Worm (Caenorhabditis elegans) whole organism, late embryonic: ENCODE data around the gene meg-1.

ENCODE experiments used
- C08G9.2 ChIP-seq: sonication (generic microtip); optimal IDR thresholded peaks from 2 replicates; lab custom pipeline; 2016; ENCODE audit warnings: mild to moderate bottlenecking, missing genetic modification characterization, moderate library complexity, missing compliant biosample characterization
- F13H6.1 ChIP-seq: sonication (generic microtip); optimal IDR thresholded peaks from 2 replicates; lab custom pipeline; 2016; ENCODE audit warnings: missing genetic modification characterization, missing compliant biosample characterization
- K02D7.2 ChIP-seq: sonication (generic microtip); optimal IDR thresholded peaks from 2 replicates; lab custom pipeline; 2017; ENCODE audit warnings: mild to moderate bottlenecking, missing genetic modification characterization, missing compliant biosample characterization
- T23F11.4 ChIP-seq: fragments of 200-800 bp; sonication (Bioruptor generic); optimal IDR thresholded peaks from 2 replicates; lab custom pipeline; 2018; ENCODE audit warnings: mild to moderate bottlenecking, missing genetic modification characterization, missing compliant biosample characterization
- Y22D7AL.16 ChIP-seq: sonication (generic microtip); optimal IDR thresholded peaks from 2 replicates; lab custom pipeline; 2016; ENCODE audit warnings: missing genetic modification characterization, missing compliant biosample characterization
- ama-1 ChIP-seq: fragments of 150-350 bp; optimal IDR thresholded peaks from 2 replicates; lab custom pipeline; 2014
- ceh-18 ChIP-seq: sonication (generic microtip); optimal IDR thresholded peaks from 2 replicates; lab custom pipeline; 2016; ENCODE audit warnings: missing genetic modification characterization, missing compliant biosample characterization
- ceh-19 ChIP-seq: fragments of 200-800 bp; sonication (Bioruptor generic); optimal IDR thresholded peaks from 2 replicates; lab custom pipeline; 2018; ENCODE audit warnings: mild to moderate bottlenecking, missing genetic modification characterization, missing compliant biosample characterization
- ceh-22 ChIP-seq: sonication (generic microtip); optimal IDR thresholded peaks from 2 replicates; lab custom pipeline; 2017; ENCODE audit warnings: missing biosample characterization, missing genetic modification characterization
- ceh-24 ChIP-seq: sonication (generic microtip); optimal IDR thresholded peaks from 2 replicates; lab custom pipeline; 2016; ENCODE audit warnings: mild to moderate bottlenecking, missing genetic modification characterization, missing compliant biosample characterization
- ceh-30 ChIP-seq: fragments of 150-350 bp; optimal IDR thresholded peaks from 2 replicates; lab custom pipeline; 2014; ENCODE audit warnings: missing biosample characterization, missing genetic modification characterization
- ceh-31 ChIP-seq: sonication (generic microtip); optimal IDR thresholded peaks from 2 replicates; lab custom pipeline; 2016; ENCODE audit warnings: missing genetic modification characterization, missing compliant biosample characterization
- ceh-34 ChIP-seq: sonication (generic microtip); optimal IDR thresholded peaks from 2 replicates; lab custom pipeline; 2016; ENCODE audit warnings: mild to moderate bottlenecking, missing genetic modification characterization, missing compliant biosample characterization
- ceh-45 ChIP-seq: fragments of 200-800 bp; sonication (Bioruptor generic); IDR thresholded peaks from 2 replicates; pipeline ENCODE4 v1.3.6; 2022; ENCODE audit warnings: missing genetic modification reagents, missing genetic modification characterization, missing compliant biosample characterization
- ceh-48 ChIP-seq: sonication (generic microtip); optimal IDR thresholded peaks from 2 replicates; lab custom pipeline; 2016; ENCODE audit warnings: missing genetic modification characterization, inconsistent platforms, missing compliant biosample characterization
- ceh-9 ChIP-seq: sonication (generic microtip); optimal IDR thresholded peaks from 2 replicates; lab custom pipeline; 2016; ENCODE audit warnings: mild to moderate bottlenecking, missing genetic modification characterization, inconsistent platforms, missing compliant biosample characterization
- elt-2 ChIP-seq: sonication (generic microtip); optimal IDR thresholded peaks from 2 replicates; lab custom pipeline; 2016; ENCODE audit warnings: missing genetic modification reagents, missing genetic modification characterization, missing compliant biosample characterization
- ets-4 ChIP-seq: sonication (generic microtip); optimal IDR thresholded peaks from 2 replicates; lab custom pipeline; 2016; ENCODE audit warnings: missing genetic modification characterization, missing compliant biosample characterization
- eyg-1 ChIP-seq: sonication (generic microtip); optimal IDR thresholded peaks from 2 replicates; lab custom pipeline; 2016; ENCODE audit warnings: missing genotype, missing genetic modification characterization, missing compliant biosample characterization
- fkh-6 ChIP-seq: sonication (generic microtip); optimal IDR thresholded peaks from 2 replicates; lab custom pipeline; 2016; ENCODE audit warnings: missing genetic modification characterization, missing compliant biosample characterization
- gmeb-2 ChIP-seq: sonication (generic microtip); optimal IDR thresholded peaks from 2 replicates; lab custom pipeline; 2016; ENCODE audit warnings: missing genetic modification characterization, inconsistent platforms, missing compliant biosample characterization
- hlh-13 ChIP-seq: fragments of 200-800 bp; sonication (Bioruptor generic); optimal IDR thresholded peaks from 2 replicates; lab custom pipeline; 2018; ENCODE audit warnings: mild to moderate bottlenecking, missing genetic modification characterization, missing compliant biosample characterization
- hlh-15 ChIP-seq: sonication (generic microtip); optimal IDR thresholded peaks from 2 replicates; lab custom pipeline; 2016; ENCODE audit warnings: missing genetic modification characterization, missing compliant biosample characterization
- hlh-30 ChIP-seq: sonication (generic microtip); optimal IDR thresholded peaks from 2 replicates; lab custom pipeline; 2017; ENCODE audit warnings: antibody characterized with exemption, missing genetic modification characterization, missing compliant biosample characterization; ENCODE audit not compliant: insufficient read depth
- hlh-6 ChIP-seq: sonication (generic microtip); optimal IDR thresholded peaks from 2 replicates; lab custom pipeline; 2016; ENCODE audit warnings: missing genotype, missing genetic modification characterization, missing compliant biosample characterization
- hlh-8 ChIP-seq: sonication (generic microtip); optimal IDR thresholded peaks from 2 replicates; lab custom pipeline; 2016; ENCODE audit warnings: missing genotype, missing genetic modification characterization, missing compliant biosample characterization
- lim-6 ChIP-seq: sonication (generic microtip); optimal IDR thresholded peaks from 2 replicates; lab custom pipeline; 2016; ENCODE audit warnings: missing genetic modification characterization, missing compliant biosample characterization
- lin-11 ChIP-seq: fragments of 200-800 bp; sonication (Bioruptor generic); optimal IDR thresholded peaks from 2 replicates; lab custom pipeline; 2018; ENCODE audit warnings: mild to moderate bottlenecking, missing genetic modification characterization, missing compliant biosample characterization
- madf-2 ChIP-seq: sonication (generic microtip); optimal IDR thresholded peaks from 2 replicates; lab custom pipeline; 2017; ENCODE audit warnings: missing genetic modification characterization, missing compliant biosample characterization
- mec-3 ChIP-seq: sonication (generic microtip); optimal IDR thresholded peaks from 2 replicates; lab custom pipeline; 2016; ENCODE audit warnings: borderline replicate concordance, missing genetic modification characterization, missing compliant biosample characterization
- nfya-1 ChIP-seq: sonication (generic microtip); optimal IDR thresholded peaks from 2 replicates; lab custom pipeline; 2017; ENCODE audit warnings: missing genetic modification characterization, mild to moderate bottlenecking, missing compliant biosample characterization, antibody characterized with exemption, moderate library complexity
- npax-4 ChIP-seq: sonication (generic microtip); optimal IDR thresholded peaks from 2 replicates; lab custom pipeline; 2016; ENCODE audit warnings: missing genetic modification characterization, missing compliant biosample characterization
- pag-3 ChIP-seq: sonication (generic microtip); optimal IDR thresholded peaks from 2 replicates; lab custom pipeline; 2016; ENCODE audit warnings: missing compliant biosample characterization, missing genetic modification characterization, borderline replicate concordance
- pat-9 ChIP-seq: fragments of 200-800 bp; sonication (Bioruptor generic); optimal IDR thresholded peaks from 2 replicates; lab custom pipeline; 2018; ENCODE audit warnings: mild to moderate bottlenecking, missing genetic modification characterization, moderate library complexity, missing compliant biosample characterization
- pax-1 ChIP-seq: fragments of 150-350 bp; optimal IDR thresholded peaks from 2 replicates; lab custom pipeline; 2014; ENCODE audit warnings: missing biosample characterization, missing genetic modification characterization
- pros-1 ChIP-seq: fragments of 150-350 bp; optimal IDR thresholded peaks from 2 replicates; lab custom pipeline; 2014; ENCODE audit warnings: missing biosample characterization, missing genetic modification reagents, missing genetic modification characterization
- ref-2 ChIP-seq: sonication (generic microtip); optimal IDR thresholded peaks from 2 replicates; lab custom pipeline; 2016; ENCODE audit warnings: missing genetic modification characterization, missing compliant biosample characterization
- rnt-1 ChIP-seq: sonication (generic microtip); optimal IDR thresholded peaks from 2 replicates; lab custom pipeline; 2016; ENCODE audit warnings: missing genetic modification characterization, missing compliant biosample characterization
- sdc-2 ChIP-seq: sonication (generic microtip); optimal IDR thresholded peaks from 2 replicates; lab custom pipeline; 2016; ENCODE audit warnings: missing genotype, missing genetic modification characterization, missing compliant biosample characterization
- sox-2 ChIP-seq: fragments of 200-800 bp; sonication (Bioruptor generic); IDR thresholded peaks from 2 replicates; pipeline ENCODE4 v1.3.6; 2022; ENCODE audit warnings: missing genetic modification reagents, missing genetic modification characterization, missing compliant biosample characterization
- sox-4 ChIP-seq: sonication (generic microtip); optimal IDR thresholded peaks from 2 replicates; lab custom pipeline; 2017; ENCODE audit warnings: mild to moderate bottlenecking, missing genetic modification characterization, inconsistent platforms, missing compliant biosample characterization
- syd-9 ChIP-seq: sonication (generic microtip); optimal IDR thresholded peaks from 2 replicates; lab custom pipeline; 2016; ENCODE audit warnings: mild to moderate bottlenecking, missing genetic modification characterization, moderate library complexity, missing compliant biosample characterization
- tbx-2 ChIP-seq: sonication (generic microtip); optimal IDR thresholded peaks from 2 replicates; lab custom pipeline; 2016; ENCODE audit warnings: missing genetic modification characterization, missing compliant biosample characterization
- tbx-7 ChIP-seq: sonication (generic microtip); optimal IDR thresholded peaks from 2 replicates; lab custom pipeline; 2016; ENCODE audit warnings: missing genotype, missing genetic modification characterization, missing compliant biosample characterization
- unc-42 ChIP-seq: sonication (generic microtip); optimal IDR thresholded peaks from 2 replicates; lab custom pipeline; 2016; ENCODE audit warnings: missing genotype, missing genetic modification characterization, missing compliant biosample characterization
- unc-55 ChIP-seq: sonication (generic microtip); optimal IDR thresholded peaks from 2 replicates; lab custom pipeline; 2017; ENCODE audit warnings: missing biosample characterization, missing genetic modification reagents, missing genetic modification characterization
- zip-5 ChIP-seq: sonication (generic microtip); optimal IDR thresholded peaks from 2 replicates; lab custom pipeline; 2016; ENCODE audit warnings: missing genetic modification characterization, missing compliant biosample characterization
- ztf-16 ChIP-seq: sonication (generic microtip); optimal IDR thresholded peaks from 2 replicates; lab custom pipeline; 2017; ENCODE audit warnings: missing genetic modification characterization, missing compliant biosample characterization

The meg-1 gene

DNA sequence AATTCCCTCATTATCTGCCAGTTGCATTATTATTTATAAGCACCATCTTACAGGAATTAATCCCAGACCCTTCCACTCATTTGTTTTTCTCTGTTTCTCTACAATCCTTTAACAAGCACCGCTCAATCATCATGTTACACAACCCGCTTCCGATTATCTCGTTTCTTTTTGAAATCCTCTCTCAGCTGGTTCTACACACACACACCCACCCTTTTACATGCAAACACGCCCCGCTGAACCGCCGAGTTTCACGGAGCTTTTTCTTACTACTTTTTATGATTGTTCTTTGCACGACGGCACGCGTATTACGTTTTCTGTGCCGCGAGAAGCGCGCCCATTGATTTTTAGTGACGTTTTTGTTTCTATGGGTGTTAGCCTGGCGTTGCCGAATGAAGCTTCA is 44.3 kb upstream of the meg-1 start:
- TF ChIP-seq ceh-34 (tag; lab: Kevin White, UChicago) (peak; percentile 28), ceh-48 (tag; lab: Kevin White, UChicago) (no peak), hlh-6 (tag; lab: Kevin White, UChicago) (no peak), K02D7.2 (no peak), gmeb-2 (tag; lab: Kevin White, UChicago) (no peak), unc-42 (peak; percentile 57), sdc-2 (no peak), ceh-18 (peak; percentile 76), ceh-31 (tag; lab: Kevin White, UChicago) (peak; percentile 13), unc-55 (GFP tag; lab: Kevin White, UChicago) (peak; percentile 27), fkh-6 (tag; lab: Kevin White, UChicago) (no peak), Y22D7AL.16 (tag; lab: Kevin White, UChicago) (no peak), tbx-2 (tag; lab: Kevin White, UChicago) (peak; percentile 7), madf-2 (tag; lab: Kevin White, UChicago) (no peak), pat-9 (no peak), pax-1 (tag; lab: Kevin White, UChicago) (no peak), hlh-8 (tag; lab: Kevin White, UChicago) (no peak), T23F11.4 (GFP tag; lab: Kevin White, UChicago) (no peak), hlh-13 (GFP tag; lab: Kevin White, UChicago) (no peak)

DNA sequence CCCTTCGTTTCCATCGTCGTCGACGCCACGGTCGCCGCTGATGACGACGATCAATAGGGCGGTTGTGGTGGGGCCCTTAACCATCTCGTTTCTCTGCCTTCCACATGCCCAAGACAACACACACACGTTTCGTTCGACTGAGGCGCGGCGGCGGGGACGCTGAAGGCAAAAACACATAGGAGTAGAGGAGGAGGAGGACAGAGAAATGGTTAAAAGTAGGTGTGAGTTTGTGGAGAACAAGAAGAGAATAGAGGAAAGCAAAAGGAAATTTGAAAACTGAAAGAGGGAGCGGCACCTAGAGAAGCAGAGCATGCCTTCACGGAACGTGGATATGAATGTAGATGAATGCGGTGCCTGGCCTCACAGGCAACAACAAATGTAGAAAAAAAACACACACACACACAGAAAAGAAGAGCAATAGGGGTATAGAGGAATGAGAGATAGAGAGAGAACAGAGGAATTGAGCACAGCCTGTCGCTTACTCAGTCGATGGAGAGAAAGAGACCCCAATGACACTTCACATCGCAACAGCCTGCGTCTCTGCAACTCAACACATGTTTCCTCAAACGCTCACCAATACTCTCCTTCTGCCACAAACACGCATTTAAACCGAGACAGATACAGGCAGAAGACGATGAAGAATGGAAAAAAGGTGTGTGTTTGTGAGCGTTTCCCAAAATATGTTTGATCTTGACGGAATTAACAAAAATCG is 40.0 kb upstream of the meg-1 start:
- TF ChIP-seq fkh-6 (tag; lab: Kevin White, UChicago) (peak; percentile 38), unc-42 (peak; percentile 45), lim-6 (tag; lab: Kevin White, UChicago) (no peak), ceh-31 (tag; lab: Kevin White, UChicago) (peak; percentile 48), nfya-1 (tag; lab: Kevin White, UChicago) (peak; percentile 56), Y22D7AL.16 (tag; lab: Kevin White, UChicago) (no peak), sox-2 (GFP tag; lab: Robert Waterston, UW) (no peak), ceh-19 (GFP tag; lab: Kevin White, UChicago) (no peak), ceh-18 (peak; percentile 73), pat-9 (no peak), lin-11 (tag; lab: Kevin White, UChicago) (no peak), madf-2 (tag; lab: Kevin White, UChicago) (peak; percentile 51), K02D7.2 (no peak), ceh-22 (tag; lab: Kevin White, UChicago) (no peak), rnt-1 (no peak), syd-9 (no peak), mec-3 (tag; lab: Kevin White, UChicago) (no peak), hlh-6 (tag; lab: Kevin White, UChicago) (no peak), tbx-7 (tag; lab: Kevin White, UChicago) (no peak), ama-1 (lab: Kevin White, UChicago) (no peak), ets-4 (peak; percentile 19), T23F11.4 (GFP tag; lab: Kevin White, UChicago) (no peak), hlh-30 (tag; lab: Kevin White, UChicago) (peak; percentile 10), pros-1 (tag; lab: Kevin White, UChicago) (no peak), tbx-2 (tag; lab: Kevin White, UChicago) (peak; percentile 64), sox-4 (tag; lab: Kevin White, UChicago) (no peak), elt-2 (tag; lab: Kevin White, UChicago) (peak; percentile 35), unc-55 (GFP tag; lab: Kevin White, UChicago) (peak; percentile 71), sdc-2 (no peak), C08G9.2 (peak; percentile 3), hlh-15 (tag; lab: Kevin White, UChicago) (no peak), F13H6.1 (tag; lab: Kevin White, UChicago) (no peak), zip-5 (tag; lab: Kevin White, UChicago) (no peak), npax-4 (no peak), ceh-30 (tag; lab: Kevin White, UChicago) (no peak), hlh-8 (tag; lab: Kevin White, UChicago) (peak; percentile 11), ceh-45 (GFP tag; lab: Robert Waterston, UW) (no peak), ceh-9 (tag; lab: Kevin White, UChicago) (no peak), ztf-16 (tag; lab: Kevin White, UChicago) (peak; percentile 22), ceh-24 (tag; lab: Kevin White, UChicago) (no peak), pag-3 (no peak), eyg-1 (tag; lab: Kevin White, UChicago) (no peak), ref-2 (peak; percentile 50)
